Fruit fly (Drosophila melanogaster) whole organism, embryonic: ENCODE measurements around the gene CG4896.

Experiments used
- Abd-B ChIP-seq: fragments of 200-800 bp; sonication (Bioruptor generic); optimal IDR thresholded peaks from 2 replicates; lab custom pipeline; 2018; ENCODE audit warnings: missing biosample characterization, mild to moderate bottlenecking, missing genetic modification characterization, moderate library complexity
- CG10274 ChIP-seq: fragments of 200-800 bp; sonication (Bioruptor generic); optimal IDR thresholded peaks from 3 replicates; lab custom pipeline; 2017; ENCODE audit warnings: missing biosample characterization, mild to moderate bottlenecking, missing genetic modification characterization
- CG11093 ChIP-seq: fragments of 200-800 bp; sonication (Bioruptor generic); IDR thresholded peaks from 3 replicates; pipeline ENCODE4 v1.3.6; 2022; ENCODE audit warnings: missing biosample characterization, missing genetic modification characterization
- CG11456 ChIP-seq: fragments of 200-800 bp; sonication (Bioruptor generic); IDR thresholded peaks from 3 replicates; pipeline ENCODE4 v1.3.6; 2022; ENCODE audit warnings: missing biosample characterization, missing genetic modification characterization
- CG12104 ChIP-seq: fragments of 200-800 bp; sonication (Bioruptor generic); optimal IDR thresholded peaks from 3 replicates; lab custom pipeline; 2016; ENCODE audit warnings: missing biosample characterization, missing genetic modification characterization
- CG14710 ChIP-seq: fragments of 200-800 bp; sonication (Bioruptor generic); optimal IDR thresholded peaks from 3 replicates; lab custom pipeline; 2019; ENCODE audit warnings: missing biosample characterization, mild to moderate bottlenecking, missing genetic modification characterization, moderate library complexity
- CG14860 ChIP-seq: fragments of 200-800 bp; sonication (Bioruptor generic); IDR thresholded peaks from 3 replicates; pipeline ENCODE4 v1.3.6; 2022; ENCODE audit warnings: missing biosample characterization, missing genetic modification characterization; ENCODE audit not compliant: partially characterized antibody
- CG17912 ChIP-seq: fragments of 200-800 bp; sonication (Bioruptor generic); optimal IDR thresholded peaks from 2 replicates; lab custom pipeline; 2018; ENCODE audit warnings: missing biosample characterization, mild to moderate bottlenecking, missing genetic modification characterization
- CG1792 ChIP-seq: fragments of 200-800 bp; sonication (Bioruptor generic); optimal IDR thresholded peaks from 2 replicates; lab custom pipeline; 2016; ENCODE audit warnings: missing biosample characterization, missing genetic modification characterization
- CG18262 ChIP-seq: fragments of 200-800 bp; optimal IDR thresholded peaks from 3 replicates; lab custom pipeline; 2019; ENCODE audit warnings: missing biosample characterization, mild to moderate bottlenecking, missing genetic modification characterization, moderate library complexity
- CG31441 ChIP-seq: fragments of 200-800 bp; sonication (Bioruptor generic); IDR thresholded peaks from 2 replicates; pipeline ENCODE4 v1.3.6; 2022; ENCODE audit warnings: missing biosample characterization, missing genetic modification characterization
- CG4730 ChIP-seq: fragments of 200-800 bp; sonication (Bioruptor generic); IDR thresholded peaks from 2 replicates; pipeline ENCODE4 v1.3.6; 2022; ENCODE audit warnings: missing biosample characterization, missing genetic modification characterization
- CG6254 ChIP-seq: fragments of 200-800 bp; sonication (Bioruptor generic); optimal IDR thresholded peaks from 3 replicates; lab custom pipeline; 2017; ENCODE audit warnings: mild to moderate bottlenecking, missing biosample characterization, missing genetic modification reagents, missing genetic modification characterization
- CG6791 ChIP-seq: fragments of 200-800 bp; sonication (Bioruptor generic); IDR thresholded peaks from 3 replicates; pipeline ENCODE4 v1.3.6; 2022; ENCODE audit warnings: missing biosample characterization, missing genetic modification characterization; ENCODE audit not compliant: partially characterized antibody
- CG8290 ChIP-seq, 3 experiments: fragments of 200-800 bp; sonication (Bioruptor generic); optimal IDR thresholded peaks; 2 replicates each; lab custom pipeline; 2016 to 2019; ENCODE audit warnings: missing biosample characterization in 3 of 3, missing genetic modification characterization in 3 of 3, mild to moderate bottlenecking in 2 of 3, moderate library complexity in 1 of 3
- CG8765 ChIP-seq: fragments of 200-800 bp; sonication (Bioruptor generic); IDR thresholded peaks from 2 replicates; pipeline ENCODE4 v1.3.6; 2022; ENCODE audit warnings: missing biosample characterization, missing genetic modification characterization
- CrebB ChIP-seq: fragments of 200-800 bp; sonication (Bioruptor generic); optimal IDR thresholded peaks from 3 replicates; lab custom pipeline; 2018; ENCODE audit warnings: missing biosample characterization, mild to moderate bottlenecking, missing genetic modification characterization
- D19B ChIP-seq: fragments of 200-800 bp; sonication (Bioruptor generic); optimal IDR thresholded peaks from 2 replicates; lab custom pipeline; 2017; ENCODE audit warnings: missing biosample characterization, mild to moderate bottlenecking, missing genetic modification characterization
- Dek ChIP-seq: fragments of 200-800 bp; sonication (Bioruptor generic); optimal IDR thresholded peaks from 3 replicates; lab custom pipeline; 2019; ENCODE audit warnings: missing biosample characterization, mild to moderate bottlenecking, missing genetic modification characterization, moderate library complexity
- Doc3 ChIP-seq: fragments of 200-800 bp; sonication (Bioruptor generic); IDR thresholded peaks from 3 replicates; pipeline ENCODE4 v1.3.6; 2022; ENCODE audit warnings: missing biosample characterization, missing genetic modification characterization; ENCODE audit not compliant: partially characterized antibody
- Fer1 ChIP-seq: fragments of 200-800 bp; sonication (Bioruptor generic); optimal IDR thresholded peaks from 2 replicates; lab custom pipeline; 2017; ENCODE audit warnings: missing biosample characterization, mild to moderate bottlenecking, missing genetic modification characterization
- HLH4C ChIP-seq: fragments of 200-800 bp; sonication (Bioruptor generic); IDR thresholded peaks from 3 replicates; pipeline ENCODE4 v1.3.6; 2022; ENCODE audit warnings: missing biosample characterization, missing genetic modification characterization; ENCODE audit not compliant: partially characterized antibody
- Hr3 ChIP-seq: fragments of 200-800 bp; sonication (Bioruptor generic); optimal IDR thresholded peaks from 3 replicates; lab custom pipeline; 2016; ENCODE audit warnings: missing biosample characterization, missing genetic modification characterization
- Med ChIP-seq: fragments of 200-800 bp; sonication (Bioruptor generic); peaks from one replicate; lab custom pipeline; 2016; ENCODE audit warnings: missing biosample characterization, missing genetic modification characterization, mild to moderate bottlenecking, inconsistent platforms, moderate library complexity
- Oaz ChIP-seq: fragments of 200-800 bp; sonication (Bioruptor generic); IDR thresholded peaks from 2 replicates; pipeline ENCODE4 v1.3.6; 2022; ENCODE audit warnings: missing biosample characterization, missing genetic modification characterization
- Side ChIP-seq: fragments of 200-800 bp; sonication (Bioruptor generic); optimal IDR thresholded peaks from 2 replicates; lab custom pipeline; 2016; ENCODE audit warnings: missing biosample characterization, missing genetic modification characterization
- Stat92E ChIP-seq, 3 experiments: fragments of >200 bp in 2 of 3; fragments of 200-800 bp in 1 of 3; sonication (Bioruptor generic) in 1 of 3; optimal IDR thresholded peaks; 2 replicates each; lab custom pipeline; 2017 to 2019; ENCODE audit warnings: missing biosample characterization in 3 of 3, missing genetic modification characterization in 3 of 3, mild to moderate bottlenecking in 1 of 3, moderate library complexity in 1 of 3
- YL-1 ChIP-seq: fragments of 200-800 bp; sonication (Bioruptor generic); optimal IDR thresholded peaks from 3 replicates; lab custom pipeline; 2017; ENCODE audit warnings: missing biosample characterization, mild to moderate bottlenecking, missing genetic modification characterization
- cad ChIP-seq: fragments of >200 bp; optimal IDR thresholded peaks from 2 replicates; lab custom pipeline; 2017; ENCODE audit warnings: missing biosample characterization, missing genetic modification characterization
- croc ChIP-seq: fragments of 200-800 bp; sonication (Bioruptor generic); conservative IDR thresholded peaks from 3 replicates; pipeline ENCODE4 v1.3.6; 2022; ENCODE audit warnings: missing biosample characterization, missing genetic modification characterization
- crp ChIP-seq, 2 experiments: fragments of 200-800 bp; sonication (Bioruptor generic); optimal IDR thresholded peaks; 2 replicates in 1 of 2; 3 replicates in 1 of 2; lab custom pipeline; 2017; ENCODE audit warnings: missing biosample characterization in 2 of 2, missing genetic modification characterization in 2 of 2, mild to moderate bottlenecking in 1 of 2, moderate library complexity in 1 of 2
- cwo ChIP-seq: fragments of 200-800 bp; sonication (Bioruptor generic); optimal IDR thresholded peaks from 3 replicates; lab custom pipeline; 2017; ENCODE audit warnings: missing biosample characterization, missing genetic modification characterization, mild to moderate bottlenecking, moderate library complexity, missing genetic modification reagents
- dmrt11E ChIP-seq: fragments of 200-800 bp; sonication (Bioruptor generic); optimal IDR thresholded peaks from 3 replicates; lab custom pipeline; 2018; ENCODE audit warnings: missing biosample characterization, mild to moderate bottlenecking, missing genetic modification characterization, moderate library complexity
- ham ChIP-seq: fragments of 200-800 bp; sonication (Bioruptor generic); IDR thresholded peaks from 2 replicates; pipeline ENCODE4 v1.3.6; 2022; ENCODE audit warnings: missing biosample characterization, missing genetic modification characterization
- her ChIP-seq: fragments of 200-800 bp; sonication (Bioruptor generic); optimal IDR thresholded peaks from 2 replicates; lab custom pipeline; 2016; ENCODE audit warnings: missing biosample characterization, missing genetic modification characterization
- insv ChIP-seq, 2 experiments: fragments of 200-800 bp; sonication (Bioruptor generic); optimal IDR thresholded peaks; 3 replicates each; lab custom pipeline; 2016 to 2018; ENCODE audit warnings: missing biosample characterization in 2 of 2, missing genetic modification characterization in 2 of 2
- jing ChIP-seq: fragments of 200-800 bp; sonication (Bioruptor generic); optimal IDR thresholded peaks from 2 replicates; lab custom pipeline; 2018; ENCODE audit warnings: missing biosample characterization, mild to moderate bottlenecking, missing genetic modification characterization
- ken ChIP-seq: fragments of 200-800 bp; sonication (Bioruptor generic); IDR thresholded peaks from 3 replicates; pipeline ENCODE4 v1.3.6; 2022; ENCODE audit warnings: missing biosample characterization, missing genetic modification characterization
- lilli ChIP-seq: fragments of 200-800 bp; sonication (Bioruptor generic); optimal IDR thresholded peaks from 3 replicates; lab custom pipeline; 2016; ENCODE audit warnings: missing biosample characterization, missing genetic modification characterization
- pfk ChIP-seq: fragments of 200-800 bp; sonication (Bioruptor generic); optimal IDR thresholded peaks from 2 replicates; lab custom pipeline; 2018; ENCODE audit warnings: missing biosample characterization, mild to moderate bottlenecking, missing genetic modification characterization, moderate library complexity
- ro ChIP-seq: fragments of 200-800 bp; sonication (Bioruptor generic); IDR thresholded peaks from 2 replicates; pipeline ENCODE4 v1.3.6; 2022; ENCODE audit warnings: missing biosample characterization, missing genetic modification characterization
- seq ChIP-seq: fragments of 200-800 bp; sonication (Bioruptor generic); IDR thresholded peaks from 2 replicates; pipeline ENCODE4 v1.3.6; 2022; ENCODE audit warnings: missing biosample characterization, missing genetic modification characterization
- sima ChIP-seq: fragments of 200-800 bp; sonication (Bioruptor generic); optimal IDR thresholded peaks from 2 replicates; lab custom pipeline; 2016; ENCODE audit warnings: missing biosample characterization, missing genetic modification characterization
- slp2 ChIP-seq: fragments of 200-800 bp; sonication (Bioruptor generic); optimal IDR thresholded peaks from 2 replicates; lab custom pipeline; 2016; ENCODE audit warnings: missing biosample characterization, missing genetic modification characterization
- sug ChIP-seq: fragments of 200-800 bp; optimal IDR thresholded peaks from 2 replicates; lab custom pipeline; 2019; ENCODE audit warnings: missing biosample characterization, mild to moderate bottlenecking, missing genetic modification characterization, moderate library complexity
- twi ChIP-seq: fragments of 200-800 bp; optimal IDR thresholded peaks from 2 replicates; lab custom pipeline; 2019; ENCODE audit warnings: missing biosample characterization, mild to moderate bottlenecking, missing genetic modification characterization, moderate library complexity
- vfl ChIP-seq: fragments of 200-800 bp; sonication (Bioruptor generic); optimal IDR thresholded peaks from 2 replicates; lab custom pipeline; 2016; ENCODE audit warnings: missing biosample characterization, missing genetic modification characterization
- wdn ChIP-seq: fragments of 200-800 bp; sonication (Bioruptor generic); IDR thresholded peaks from 2 replicates; pipeline ENCODE4 v1.3.6; 2022; ENCODE audit warnings: missing biosample characterization, missing genetic modification characterization
- zfh1 ChIP-seq: fragments of 200-800 bp; sonication (Bioruptor generic); IDR thresholded peaks from 3 replicates; pipeline ENCODE4 v1.3.6; 2022; ENCODE audit warnings: missing biosample characterization, missing genetic modification characterization

Gene CG4896

dm6 chr2L:1169867-1170415, 7.5 kb upstream of the CG4896 start, which contains the start of the genes CG31922 and Plap (continued):
- TF ChIP-seq CG14860 (GFP tag; lab: Robert Waterston, UW) (peak; percentile 92), slp2 (GFP tag; lab: Kevin White, UChicago) (peak; percentile 45), CG11093 (GFP tag; lab: Robert Waterston, UW) (no peak), dmrt11E (tag; lab: Kevin White, UChicago) (peak; percentile 69), CG18262 (peak; percentile 69), cwo (peak; percentile 6), Dek (tag; lab: Kevin White, UChicago) (peak; percentile 67), ken (GFP tag; lab: Robert Waterston, UW) (no peak), Stat92E (GFP tag; optimal IDR thresholded peaks at IDR 0.05; lab: Kevin White, UChicago) (no peak), CG11456 (GFP tag; lab: Robert Waterston, UW) (0 out of 3 replicates have a peak, but pooled peaks have one; percentile 57), lilli (GFP tag; lab: Kevin White, UChicago) (peak; percentile 87), sima (no peak), vfl (GFP tag; lab: Kevin White, UChicago) (peak; percentile 79), twi (tag; lab: Kevin White, UChicago) (peak; percentile 58), YL-1 (GFP tag; lab: Kevin White, UChicago) (peak; percentile 74), jing (GFP tag; lab: Kevin White, UChicago) (no peak), CG8290 (GFP tag; optimal IDR thresholded peaks at IDR 0.05; lab: Kevin White, UChicago) (no peak), CG8290 (tag; optimal IDR thresholded peaks at IDR 0.05; lab: Kevin White, UChicago) (peak in 1 of 2 experiments; percentile 19), crp (GFP tag; optimal IDR thresholded peaks at IDR 0.05; lab: Kevin White, UChicago) (peak in 1 of 2 experiments; percentile 33), wdn (GFP tag; lab: Robert Waterston, UW) (no peak), pfk (GFP tag; lab: Kevin White, UChicago) (no peak), HLH4C (GFP tag; lab: Robert Waterston, UW) (peak; percentile 79), Abd-B (GFP tag; lab: Kevin White, UChicago) (peak; percentile 59), CG10274 (no peak), sug (tag; lab: Kevin White, UChicago) (peak; percentile 87), CG6254 (GFP tag; lab: Kevin White, UChicago) (no peak), seq (peak; percentile 32; the same call in 1 of the 2 replicates), CrebB (peak; percentile 32), CG1792 (GFP tag; lab: Kevin White, UChicago) (peak; percentile 39), zfh1 (GFP tag; lab: Robert Waterston, UW) (no peak), CG6791 (GFP tag; lab: Robert Waterston, UW) (peak; percentile 77; the same call in 2 of the 3 replicates), CG4730 (GFP tag; lab: Robert Waterston, UW) (0 out of 2 replicates have a peak, but pooled peaks have one; percentile 25), Doc3 (GFP tag; lab: Robert Waterston, UW) (peak; percentile 94), CG8765 (GFP tag; lab: Robert Waterston, UW) (no peak), ro (GFP tag; lab: Robert Waterston, UW) (no peak), Hr3 (GFP tag; lab: Kevin White, UChicago) (peak; percentile 86), CG17912 (GFP tag; lab: Kevin White, UChicago) (no peak), her (peak; percentile 9), CG14710 (peak; percentile 86), insv (GFP tag; optimal IDR thresholded peaks at IDR 0.05; lab: Kevin White, UChicago) (peak in 1 of 2 experiments; percentile 35), ham (GFP tag; lab: Robert Waterston, UW) (no peak), cad (no peak), Med (peak; percentile 93), croc (GFP tag; lab: Robert Waterston, UW) (peak; percentile 23; the same call in 1 of the 3 replicates), Oaz (GFP tag; lab: Robert Waterston, UW) (0 out of 2 replicates have a peak, but pooled peaks have one; percentile 26), CG31441 (no peak; the same call in 1 of the 2 replicates), D19B (GFP tag; lab: Kevin White, UChicago) (no peak), Side (peak; percentile 58), CG12104 (GFP tag; lab: Kevin White, UChicago) (peak; percentile 56), Fer1 (GFP tag; lab: Kevin White, UChicago) (peak; percentile 70)
